Worm (Caenorhabditis elegans): Measurements from ENCODE around the gene F54D12.9.

F54D12.9 gene

ce11 chrII:1357905-1358304 is 23.6 kb downstream of the F54D12.9 start, which contains the start of gene C13A10.2:
C13A10.2 (minus strand) TSS chrII:1358005.
- TF ChIP-seq nhr-10 (tag; optimal IDR thresholded peaks at IDR 0.05) (no peak), sma-3 (GFP tag; optimal IDR thresholded peaks at IDR 0.05) (no peak), egl-27 (tag; optimal IDR thresholded peaks at IDR 0.05) (no peak), aly-2 (tag; optimal IDR thresholded peaks at IDR 0.05) (no peak), unc-39 (tag; optimal IDR thresholded peaks at IDR 0.05) (no peak), nhr-12 (tag; optimal IDR thresholded peaks at IDR 0.05) (no peak), ZK546.5 (tag; optimal IDR thresholded peaks at IDR 0.05) (no peak), Y55F3AM.14 (GFP tag; optimal IDR thresholded peaks at IDR 0.05) (no peak), lsy-2 (tag; optimal IDR thresholded peaks at IDR 0.05) (no peak), gmeb-1 (tag; optimal IDR thresholded peaks at IDR 0.05) (no peak)

DNA sequence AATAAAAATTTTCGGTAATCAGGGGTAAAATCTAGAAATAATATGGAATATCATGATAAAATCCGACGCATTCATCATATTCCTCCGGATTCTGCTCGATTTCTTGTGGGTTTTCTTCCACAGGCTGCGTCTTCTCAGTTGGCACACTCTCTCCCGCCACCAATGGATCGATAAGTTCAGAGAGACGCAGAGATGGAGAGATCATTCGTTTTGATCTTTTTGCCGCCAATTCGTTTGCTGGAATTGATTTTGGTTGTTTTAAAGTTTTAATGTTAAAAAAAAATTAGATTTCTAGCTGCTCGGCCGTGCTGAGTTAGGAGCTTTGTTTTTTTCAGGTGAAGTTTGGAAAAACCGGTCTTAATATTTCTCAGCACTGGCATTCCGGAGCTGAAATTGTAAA is 24.3 kb downstream of the F54D12.9 start:
- TF ChIP-seq crh-2 (tag; optimal IDR thresholded peaks at IDR 0.05) (no peak), lsy-2 (tag; optimal IDR thresholded peaks at IDR 0.05) (no peak), lin-39 (tag; optimal IDR thresholded peaks at IDR 0.05) (no peak), skn-1 (tag; optimal IDR thresholded peaks at IDR 0.05) (no peak), egl-27 (tag; optimal IDR thresholded peaks at IDR 0.05) (no peak), elt-3 (tag; optimal IDR thresholded peaks at IDR 0.05) (no peak)

DNA sequence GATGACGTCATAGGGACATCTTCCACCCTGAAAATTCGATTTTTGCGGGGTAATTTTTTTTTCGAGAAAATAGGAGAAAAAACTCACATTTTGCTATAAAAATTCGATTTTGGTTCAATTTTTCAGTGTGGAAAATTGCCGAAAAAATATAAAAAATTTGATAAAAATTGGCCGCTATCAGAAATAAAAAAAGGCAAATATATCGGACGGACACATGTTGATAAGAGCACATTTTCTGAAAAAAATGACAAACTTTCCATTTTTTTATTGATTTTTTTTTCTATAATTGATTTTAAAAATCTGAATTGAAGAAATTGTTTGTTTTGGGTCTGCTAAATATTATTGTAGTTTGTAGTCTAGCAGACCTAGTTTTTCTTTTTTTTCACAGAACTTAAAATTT is 26.0 kb downstream of the F54D12.9 start, which contains the start of gene C13A10.1:
C13A10.1 (minus strand) TSS at position 170 of the 400 bp plus-strand sequence.
- TF ChIP-seq ama-1 (optimal IDR thresholded peaks at IDR 0.05) (no peak), fos-1 (tag; optimal IDR thresholded peaks at IDR 0.05) (peak; percentile 32), mbf-1 (tag; optimal IDR thresholded peaks at IDR 0.05) (no peak)

- TF ChIP-seq lsy-2 (tag; optimal IDR thresholded peaks at IDR 0.05), result peak in 1 of 2 experiments; percentile 37
- no peak for TF ChIP-seq nhr-21 (tag; optimal IDR thresholded peaks at IDR 0.05)
- TF ChIP-seq F13H6.1 (tag; optimal IDR thresholded peaks at IDR 0.05), result peak; percentile 28
- no peak for TF ChIP-seq mdl-1 (tag; optimal IDR thresholded peaks at IDR 0.05)
- TF ChIP-seq sem-4 (tag; optimal IDR thresholded peaks at IDR 0.05), result peak; percentile 4
- TF ChIP-seq zag-1 (tag; optimal IDR thresholded peaks at IDR 0.05), result no peak
- TF ChIP-seq peb-1 (tag; optimal IDR thresholded peaks at IDR 0.05), result no peak
- no peak for TF ChIP-seq nhr-12 (tag; optimal IDR thresholded peaks at IDR 0.05)
- TF ChIP-seq ztf-4 (tag; optimal IDR thresholded peaks at IDR 0.05), result no peak
- TF ChIP-seq nhr-10 (tag; optimal IDR thresholded peaks at IDR 0.05), result no peak
- TF ChIP-seq unc-55 (GFP tag; optimal IDR thresholded peaks at IDR 0.05), result peak; percentile 72
- no peak for TF ChIP-seq ceh-16 (tag; optimal IDR thresholded peaks at IDR 0.05)
- TF ChIP-seq lin-11 (tag; optimal IDR thresholded peaks at IDR 0.05), result no peak
- TF ChIP-seq mab-5 (tag; optimal IDR thresholded peaks at IDR 0.05), result peak; percentile 78
- TF ChIP-seq ZK546.5 (tag; optimal IDR thresholded peaks at IDR 0.05), result no peak
- no peak for TF ChIP-seq alr-1 (tag; optimal IDR thresholded peaks at IDR 0.05)
- no peak for TF ChIP-seq ztf-11 (tag; optimal IDR thresholded peaks at IDR 0.05)
- no peak for TF ChIP-seq ztf-1 (GFP tag; conservative IDR thresholded peaks at IDR 0.05)
- TF ChIP-seq fos-1 (tag; optimal IDR thresholded peaks at IDR 0.05), result no peak
- TF ChIP-seq R02D3.7 (tag; optimal IDR thresholded peaks at IDR 0.05), result no peak
- TF ChIP-seq mbf-1 (tag; optimal IDR thresholded peaks at IDR 0.05), result no peak
- TF ChIP-seq nhr-6 (tag; optimal IDR thresholded peaks at IDR 0.05), result no peak
- no peak for TF ChIP-seq nhr-23 (tag; optimal IDR thresholded peaks at IDR 0.05)
- TF ChIP-seq sma-3 (GFP tag; optimal IDR thresholded peaks at IDR 0.05), result no peak
- no peak for TF ChIP-seq gmeb-1 (tag; optimal IDR thresholded peaks at IDR 0.05)
- TF ChIP-seq lin-39 (tag; optimal IDR thresholded peaks at IDR 0.05), result no peak
- TF ChIP-seq ceh-82 (tag; optimal IDR thresholded peaks at IDR 0.05), result no peak
- TF ChIP-seq snpc-4 (tag; optimal IDR thresholded peaks at IDR 0.05), result no peak
- no peak for TF ChIP-seq nhr-237 (tag; optimal IDR thresholded peaks at IDR 0.05)
- TF ChIP-seq unc-39 (tag; optimal IDR thresholded peaks at IDR 0.05), result no peak
- no peak for TF ChIP-seq elt-3 (tag; optimal IDR thresholded peaks at IDR 0.05)
- no peak for TF ChIP-seq nhr-11 (tag; optimal IDR thresholded peaks at IDR 0.05)
- no peak for TF ChIP-seq blmp-1 (tag; optimal IDR thresholded peaks at IDR 0.05; ENCODE audit: insufficient read depth)
- TF ChIP-seq crh-2 (tag; optimal IDR thresholded peaks at IDR 0.05), result no peak
- no peak for TF ChIP-seq Y55F3AM.14 (GFP tag; optimal IDR thresholded peaks at IDR 0.05)
- no peak for TF ChIP-seq lin-13 (GFP tag; optimal IDR thresholded peaks at IDR 0.05)
- TF ChIP-seq unc-62 (GFP tag; optimal IDR thresholded peaks at IDR 0.05), result no peak
- TF ChIP-seq ama-1 (optimal IDR thresholded peaks at IDR 0.05), result no peak
- no peak for TF ChIP-seq nhr-25 (tag; optimal IDR thresholded peaks at IDR 0.05)
- peak; percentile 48 for TF ChIP-seq sma-9 (GFP tag; optimal IDR thresholded peaks at IDR 0.05)
- TF ChIP-seq sma-9 (tag; optimal IDR thresholded peaks at IDR 0.05), result no peak
- no peak for TF ChIP-seq C34F6.9 (tag; optimal IDR thresholded peaks at IDR 0.05)
- TF ChIP-seq dmd-4 (tag; optimal IDR thresholded peaks at IDR 0.05), result no peak
- TF ChIP-seq egl-27 (tag; optimal IDR thresholded peaks at IDR 0.05), result no peak
Observed at ce11 chrII:1344524-1345119, 36.9 kb downstream of the F54D12.9 start.

Measured in whole organism, L2 larva.